Worm (Caenorhabditis elegans) whole organism, L4 larva: Measurements from ENCODE around the gene aps-2.

ENCODE experiments used
- D1046.2 ChIP-seq: fragments of 200-800 bp; sonication (Bioruptor generic); IDR thresholded peaks from 2 replicates; pipeline ENCODE4 v1.3.6; 2022; ENCODE audit warnings: missing genetic modification characterization, missing compliant biosample characterization
- T20F7.1 ChIP-seq: fragments of 200-800 bp; sonication (Bioruptor generic); optimal IDR thresholded peaks from 2 replicates; lab custom pipeline; 2018; ENCODE audit warnings: mild to moderate bottlenecking, missing genetic modification characterization, missing compliant biosample characterization
- T26A8.4 ChIP-seq: fragments of 200-800 bp; sonication (Bioruptor generic); IDR thresholded peaks from 2 replicates; pipeline ENCODE4 v1.3.6; 2022; ENCODE audit warnings: missing genetic modification characterization, missing compliant biosample characterization
- Y48G9A.11 ChIP-seq: fragments of 200-800 bp; sonication (Bioruptor generic); IDR thresholded peaks from 2 replicates; pipeline ENCODE4 v1.3.6; 2022; ENCODE audit warnings: missing genetic modification reagents, missing genetic modification characterization, missing compliant biosample characterization
- aha-1 ChIP-seq: fragments of 150-350 bp; peaks from one replicate; lab custom pipeline; 2014; ENCODE audit warnings: missing biosample characterization, missing genetic modification characterization
- ama-1 ChIP-seq: fragments of 150-350 bp; optimal IDR thresholded peaks from 2 replicates; lab custom pipeline; 2014; ENCODE audit warnings: inconsistent platforms, mixed read lengths
- ceh-32 ChIP-seq: sonication (generic microtip); optimal IDR thresholded peaks from 2 replicates; lab custom pipeline; 2016; ENCODE audit warnings: mild to moderate bottlenecking, missing genetic modification characterization, missing compliant biosample characterization; ENCODE audit not compliant: poor library complexity
- daf-16 ChIP-seq, 3 experiments: sonication (generic microtip); optimal IDR thresholded peaks; 2 replicates each; lab custom pipeline; 2016 to 2017; ENCODE audit warnings: missing genetic modification characterization in 3 of 3, missing genetic modification reagents in 3 of 3, mild to moderate bottlenecking in 2 of 3, missing compliant biosample characterization in 2 of 3, missing biosample characterization in 1 of 3, moderate library complexity in 1 of 3
- dmd-9 ChIP-seq: fragments of 200-800 bp; sonication (Bioruptor generic); IDR thresholded peaks from 2 replicates; pipeline ENCODE4 v1.3.6; 2022; ENCODE audit warnings: missing genetic modification reagents, missing genetic modification characterization, missing compliant biosample characterization
- dpl-1 ChIP-seq: fragments of 150-350 bp; optimal IDR thresholded peaks from 2 replicates; lab custom pipeline; 2014; ENCODE audit warnings: missing biosample characterization, missing genetic modification reagents, missing genetic modification characterization
- dve-1 ChIP-seq: sonication (generic microtip); optimal IDR thresholded peaks from 2 replicates; lab custom pipeline; 2017; ENCODE audit warnings: antibody characterized with exemption, mild to moderate bottlenecking, missing genetic modification characterization, missing compliant biosample characterization; ENCODE audit not compliant: insufficient read depth
- hlh-11 ChIP-seq: fragments of 200-800 bp; sonication (Bioruptor generic); optimal IDR thresholded peaks from 2 replicates; lab custom pipeline; 2018; ENCODE audit warnings: mild to moderate bottlenecking, missing genetic modification characterization, missing compliant biosample characterization
- hlh-30 ChIP-seq: sonication (generic microtip); optimal IDR thresholded peaks from 2 replicates; lab custom pipeline; 2017; ENCODE audit warnings: antibody characterized with exemption, mild to moderate bottlenecking, missing genetic modification characterization, missing compliant biosample characterization; ENCODE audit not compliant: insufficient read depth
- hmg-1.1 ChIP-seq: fragments of 200-800 bp; sonication (Bioruptor generic); IDR thresholded peaks from 2 replicates; pipeline ENCODE4 v1.3.6; 2022; ENCODE audit warnings: missing genetic modification reagents, missing genetic modification characterization, missing compliant biosample characterization
- jun-1 ChIP-seq: fragments of 150-350 bp; optimal IDR thresholded peaks from 2 replicates; lab custom pipeline; 2014; ENCODE audit warnings: missing biosample characterization, missing genetic modification reagents, missing genetic modification characterization
- lin-13 ChIP-seq: fragments of 150-350 bp; optimal IDR thresholded peaks from 2 replicates; lab custom pipeline; 2014; ENCODE audit warnings: missing biosample characterization, missing genetic modification reagents, missing genetic modification characterization
- lin-15B ChIP-seq: fragments of 150-350 bp; sonication (generic microtip); optimal IDR thresholded peaks from 3 replicates; lab custom pipeline; 2014; ENCODE audit warnings: missing biosample characterization, missing genetic modification characterization
- lin-29 ChIP-seq: fragments of 200-800 bp; sonication (Bioruptor generic); IDR thresholded peaks from 2 replicates; pipeline ENCODE4 v1.3.6; 2022; ENCODE audit warnings: missing genetic modification reagents, missing genetic modification characterization, missing compliant biosample characterization
- lin-38 ChIP-seq: fragments of 200-800 bp; sonication (Bioruptor generic); IDR thresholded peaks from 2 replicates; pipeline ENCODE4 v1.3.6; 2022; ENCODE audit warnings: missing genetic modification reagents, missing genetic modification characterization, missing compliant biosample characterization
- lin-39 ChIP-seq: fragments of 150-350 bp; optimal IDR thresholded peaks from 2 replicates; lab custom pipeline; 2014; ENCODE audit warnings: missing biosample characterization, missing genetic modification reagents, missing genetic modification characterization
- lir-3 ChIP-seq: sonication (generic microtip); optimal IDR thresholded peaks from 2 replicates; lab custom pipeline; 2016; ENCODE audit warnings: mild to moderate bottlenecking, missing genetic modification characterization, missing compliant biosample characterization
- lsy-2 ChIP-seq, 2 experiments: fragments of 150-350 bp in 1 of 2; sonication (generic microtip) in 1 of 2; optimal IDR thresholded peaks; 2 replicates each; lab custom pipeline; 2014 to 2017; ENCODE audit warnings: missing biosample characterization in 2 of 2, missing genetic modification characterization in 2 of 2
- mdl-1 ChIP-seq, 2 experiments: fragments of 150-350 bp in 1 of 2; sonication (generic microtip) in 1 of 2; optimal IDR thresholded peaks; 2 replicates each; lab custom pipeline; 2014 to 2017; ENCODE audit warnings: missing biosample characterization in 2 of 2, missing genetic modification characterization in 2 of 2
- mep-1 ChIP-seq: fragments of 150-350 bp; sonication (generic microtip); optimal IDR thresholded peaks from 3 replicates; lab custom pipeline; 2014; ENCODE audit warnings: missing biosample characterization, missing genetic modification characterization
- mes-2 ChIP-seq: sonication (generic microtip); optimal IDR thresholded peaks from 2 replicates; lab custom pipeline; 2016; ENCODE audit warnings: missing genotype, mild to moderate bottlenecking, missing genetic modification characterization, missing compliant biosample characterization; ENCODE audit not compliant: poor library complexity, severe bottlenecking
- mxl-3 ChIP-seq: fragments of 200-800 bp; sonication (Bioruptor generic); optimal IDR thresholded peaks from 2 replicates; lab custom pipeline; 2018; ENCODE audit warnings: mild to moderate bottlenecking, missing genetic modification characterization, missing compliant biosample characterization
- nhr-102 ChIP-seq: sonication (generic microtip); optimal IDR thresholded peaks from 2 replicates; lab custom pipeline; 2016; ENCODE audit warnings: mild to moderate bottlenecking, missing genetic modification characterization, moderate library complexity, missing compliant biosample characterization
- nhr-11 ChIP-seq: fragments of 150-350 bp; optimal IDR thresholded peaks from 2 replicates; lab custom pipeline; 2014; ENCODE audit warnings: missing biosample characterization, missing genetic modification characterization
- nhr-28 ChIP-seq: fragments of 150-350 bp; optimal IDR thresholded peaks from 2 replicates; lab custom pipeline; 2014; ENCODE audit warnings: missing biosample characterization, missing genetic modification characterization
- nhr-42 ChIP-seq: fragments of 200-800 bp; sonication (Bioruptor generic); IDR thresholded peaks from 2 replicates; pipeline ENCODE4 v1.3.6; 2022; ENCODE audit warnings: missing genetic modification characterization, missing compliant biosample characterization
- nhr-77 ChIP-seq: fragments of 150-350 bp; optimal IDR thresholded peaks from 2 replicates; lab custom pipeline; 2014; ENCODE audit warnings: missing biosample characterization, missing genetic modification characterization
- pha-4 ChIP-seq, 2 experiments: fragments of 150-350 bp in 1 of 2; fragments of 200-800 bp in 1 of 2; sonication (Bioruptor generic) in 1 of 2; IDR thresholded peaks in 1 of 2; optimal IDR thresholded peaks in 1 of 2; 2 replicates each; pipeline versions ENCODE4 v1.3.6 to Lab custom; 2014 to 2022; ENCODE audit warnings: missing genetic modification characterization in 2 of 2, missing genetic modification reagents in 2 of 2, missing biosample characterization in 1 of 2, missing compliant biosample characterization in 1 of 2
- pqm-1 ChIP-seq: sonication (generic microtip); optimal IDR thresholded peaks from 2 replicates; lab custom pipeline; 2017; ENCODE audit warnings: missing biosample characterization, missing genetic modification characterization
- rbr-2 ChIP-seq: sonication (generic microtip); optimal IDR thresholded peaks from 2 replicates; lab custom pipeline; 2016; ENCODE audit warnings: missing genotype, missing genetic modification characterization, missing compliant biosample characterization
- sdz-12 ChIP-seq: fragments of 200-800 bp; sonication (Bioruptor generic); optimal IDR thresholded peaks from 2 replicates; lab custom pipeline; 2018; ENCODE audit warnings: mild to moderate bottlenecking, missing genetic modification characterization, missing compliant biosample characterization
- spr-1 ChIP-seq: sonication (generic microtip); optimal IDR thresholded peaks from 2 replicates; lab custom pipeline; 2016; ENCODE audit warnings: mild to moderate bottlenecking, missing genetic modification characterization, missing compliant biosample characterization
- zag-1 ChIP-seq: fragments of 150-350 bp; optimal IDR thresholded peaks from 2 replicates; lab custom pipeline; 2014; ENCODE audit warnings: missing biosample characterization, missing genetic modification characterization
- zfp-2 ChIP-seq: sonication (generic microtip); optimal IDR thresholded peaks from 2 replicates; lab custom pipeline; 2016; ENCODE audit warnings: mild to moderate bottlenecking, missing genetic modification characterization, missing compliant biosample characterization
- zfp-3 ChIP-seq: fragments of 200-800 bp; sonication (Bioruptor generic); conservative IDR thresholded peaks from 2 replicates; pipeline ENCODE4 v1.3.6; 2022; ENCODE audit warnings: missing genetic modification reagents, missing genetic modification characterization, missing compliant biosample characterization
- ztf-7 ChIP-seq: fragments of 150-350 bp; optimal IDR thresholded peaks from 2 replicates; lab custom pipeline; 2014; ENCODE audit warnings: missing biosample characterization, missing genetic modification characterization

The aps-2 gene

DNA sequence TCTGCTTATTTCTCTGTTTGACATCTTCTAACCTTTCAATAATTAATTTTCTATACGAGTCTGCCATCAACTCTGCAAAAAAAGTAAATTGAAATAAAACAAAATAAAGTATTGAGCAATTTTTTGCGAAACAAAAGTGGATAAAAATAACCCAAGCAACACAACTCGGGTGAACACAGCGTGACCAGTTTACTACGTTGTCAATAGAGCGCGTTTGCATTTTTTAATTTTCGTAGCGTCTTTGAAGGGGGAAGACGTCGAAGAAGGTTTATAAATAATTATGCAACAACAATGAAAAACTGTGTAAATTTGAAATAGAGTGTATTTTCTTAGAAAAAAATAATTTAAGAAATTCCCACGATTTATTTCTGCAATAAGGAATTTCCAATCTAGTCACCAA lies 4.3 kb downstream of the aps-2 start, which contains the start of gene atg-16.1:
Gene atg-16.1, minus strand, starts transcription at position 76 of the 400 bp plus-strand sequence.
- peak; percentile 70 for TF ChIP-seq dve-1 (tag; lab: Kevin White, UChicago)
- no peak for TF ChIP-seq Y48G9A.11 (GFP tag; lab: Robert Waterston, UW)
- no peak for TF ChIP-seq T26A8.4 (GFP tag; lab: Robert Waterston, UW)
- no peak for TF ChIP-seq sdz-12 (GFP tag; lab: Kevin White, UChicago)
- peak; percentile 73 for TF ChIP-seq T20F7.1 (GFP tag; lab: Kevin White, UChicago)
- TF ChIP-seq lin-15B, result no peak
- no peak for TF ChIP-seq ceh-32
- TF ChIP-seq lir-3 (tag; lab: Kevin White, UChicago), result no peak
- no peak for TF ChIP-seq lin-39
- TF ChIP-seq mep-1 (tag; lab: Kevin White, UChicago), result peak; percentile 67
- no peak for TF ChIP-seq zfp-2 (tag; lab: Kevin White, UChicago)
- TF ChIP-seq pqm-1 (tag; lab: Kevin White, UChicago), result peak; percentile 7
- TF ChIP-seq zag-1 (tag; lab: Kevin White, UChicago), result no peak
- TF ChIP-seq daf-16 (GFP tag; optimal IDR thresholded peaks at IDR 0.05; lab: Kevin White, UChicago), result no peak
- TF ChIP-seq daf-16 (tag; optimal IDR thresholded peaks at IDR 0.05; lab: Kevin White, UChicago), result peak; percentile 47
- TF ChIP-seq zfp-3 (GFP tag; lab: Robert Waterston, UW), result no peak
- peak in 1 of 2 experiments; percentile 80 for TF ChIP-seq lsy-2 (tag; optimal IDR thresholded peaks at IDR 0.05; lab: Kevin White, UChicago)
- no peak for TF ChIP-seq nhr-102
- TF ChIP-seq aha-1, result peak; percentile 49
- no peak for TF ChIP-seq pha-4 (GFP tag; IDR thresholded peaks at IDR 0.05; lab: Robert Waterston, UW)
- TF ChIP-seq pha-4 (tag; optimal IDR thresholded peaks at IDR 0.05; lab: Kevin White, UChicago), result peak; percentile 54
- peak; percentile 93 for TF ChIP-seq hlh-30 (tag; lab: Kevin White, UChicago)
- peak; percentile 29 for TF ChIP-seq hlh-11 (tag; lab: Kevin White, UChicago)
- no peak for TF ChIP-seq spr-1 (tag; lab: Kevin White, UChicago)
- peak; percentile 52 for TF ChIP-seq rbr-2 (tag; lab: Kevin White, UChicago)
- TF ChIP-seq mxl-3, result peak; percentile 29
- TF ChIP-seq lin-38 (GFP tag; lab: Robert Waterston, UW), result peak; percentile 95
- TF ChIP-seq nhr-28 (tag; lab: Kevin White, UChicago), result peak; percentile 87
- peak; percentile 13 for TF ChIP-seq nhr-77 (tag; lab: Kevin White, UChicago)
- TF ChIP-seq lin-29 (GFP tag; lab: Robert Waterston, UW), result no peak
- TF ChIP-seq hmg-1.1, result peak; percentile 33; the same call in 1 of the 2 replicates
- no peak for TF ChIP-seq D1046.2 (GFP tag; lab: Robert Waterston, UW)
- peak; percentile 45 for TF ChIP-seq dpl-1 (GFP tag; lab: Kevin White, UChicago)
- TF ChIP-seq mes-2 (tag; lab: Kevin White, UChicago), result peak; percentile 75
- no peak for TF ChIP-seq lin-13 (GFP tag; lab: Kevin White, UChicago)
- peak in 1 of 2 experiments; percentile 59 for TF ChIP-seq mdl-1 (tag; optimal IDR thresholded peaks at IDR 0.05; lab: Kevin White, UChicago)
- peak; percentile 3 for TF ChIP-seq ztf-7

DNA sequence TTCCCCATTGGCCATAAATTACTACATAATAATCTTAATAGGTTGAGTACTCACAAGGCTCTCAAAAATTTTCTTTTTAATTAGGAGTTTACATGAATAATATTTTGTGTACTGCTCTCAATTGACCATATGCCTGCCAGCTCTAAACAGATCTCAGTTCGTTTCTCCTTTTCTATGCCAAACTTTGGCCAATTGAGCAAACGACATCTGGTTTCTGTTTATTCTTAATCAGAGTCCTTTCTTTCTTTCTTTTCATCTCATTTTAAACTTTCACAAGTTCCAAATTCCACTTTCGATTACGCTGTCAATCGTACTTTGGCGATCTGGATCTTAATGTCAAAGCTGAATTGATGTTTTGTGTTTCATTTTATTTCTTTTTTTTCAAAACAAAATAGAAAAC lies 6.3 kb downstream of the aps-2 start:
- TF ChIP-seq hlh-30 (tag; lab: Kevin White, UChicago) (no peak), ama-1 (lab: Kevin White, UChicago) (no peak), daf-16 (GFP tag; optimal IDR thresholded peaks at IDR 0.05; lab: Kevin White, UChicago) (no peak), daf-16 (tag; optimal IDR thresholded peaks at IDR 0.05; lab: Kevin White, UChicago) (no peak), T20F7.1 (GFP tag; lab: Kevin White, UChicago) (no peak), jun-1 (no peak), nhr-42 (no peak), nhr-11 (tag; lab: Kevin White, UChicago) (no peak), dmd-9 (no peak)
